Worm (Caenorhabditis elegans) whole organism, L2 larva: Measurements from ENCODE around the gene C25H3.16.

Experiments
- C34F6.9 ChIP-seq: fragments of 150-350 bp; optimal IDR thresholded peaks from 2 replicates; lab custom pipeline; 2014; ENCODE audit warnings: missing biosample characterization, missing genetic modification characterization
- F13H6.1 ChIP-seq: sonication (generic microtip); optimal IDR thresholded peaks from 2 replicates; lab custom pipeline; 2016; ENCODE audit warnings: missing genetic modification characterization, missing compliant biosample characterization
- R02D3.7 ChIP-seq: fragments of 150-350 bp; optimal IDR thresholded peaks from 2 replicates; lab custom pipeline; 2014; ENCODE audit warnings: missing biosample characterization, missing genetic modification characterization
- Y55F3AM.14 ChIP-seq: fragments of 200-800 bp; sonication (Bioruptor generic); optimal IDR thresholded peaks from 2 replicates; lab custom pipeline; 2018; ENCODE audit warnings: mild to moderate bottlenecking, missing genetic modification characterization, missing compliant biosample characterization
- ZK546.5 ChIP-seq: sonication (generic microtip); optimal IDR thresholded peaks from 2 replicates; lab custom pipeline; 2017; ENCODE audit warnings: missing biosample characterization, missing genetic modification characterization
- alr-1 ChIP-seq: fragments of 150-350 bp; optimal IDR thresholded peaks from 2 replicates; lab custom pipeline; 2014; ENCODE audit warnings: missing biosample characterization, missing genetic modification characterization
- aly-2 ChIP-seq: fragments of 150-350 bp; optimal IDR thresholded peaks from 2 replicates; lab custom pipeline; 2014; ENCODE audit warnings: missing biosample characterization, missing genetic modification characterization
- ama-1 ChIP-seq: fragments of 150-350 bp; optimal IDR thresholded peaks from 2 replicates; lab custom pipeline; 2018; ENCODE audit warnings: inconsistent platforms
- ceh-16 ChIP-seq: fragments of 150-350 bp; optimal IDR thresholded peaks from 2 replicates; lab custom pipeline; 2014; ENCODE audit warnings: missing biosample characterization, missing genetic modification characterization
- ceh-82 ChIP-seq: fragments of 150-350 bp; optimal IDR thresholded peaks from 2 replicates; lab custom pipeline; 2014; ENCODE audit warnings: missing biosample characterization, missing genetic modification characterization
- crh-2 ChIP-seq: sonication (generic microtip); optimal IDR thresholded peaks from 2 replicates; lab custom pipeline; 2017; ENCODE audit warnings: missing biosample characterization, missing genetic modification characterization
- dmd-4 ChIP-seq: sonication (generic microtip); optimal IDR thresholded peaks from 2 replicates; lab custom pipeline; 2017; ENCODE audit warnings: missing biosample characterization, missing genetic modification characterization
- egl-27 ChIP-seq: sonication (generic microtip); optimal IDR thresholded peaks from 3 replicates; lab custom pipeline; 2017; ENCODE audit warnings: missing biosample characterization, missing genetic modification reagents, missing genetic modification characterization
- elt-1 ChIP-seq: fragments of 150-350 bp; optimal IDR thresholded peaks from 2 replicates; lab custom pipeline; 2014; ENCODE audit warnings: missing biosample characterization, missing genetic modification characterization
- elt-3 ChIP-seq: sonication (generic microtip); optimal IDR thresholded peaks from 2 replicates; lab custom pipeline; 2017; ENCODE audit warnings: missing biosample characterization, missing genetic modification characterization
- fos-1 ChIP-seq: fragments of 150-350 bp; optimal IDR thresholded peaks from 2 replicates; lab custom pipeline; 2014; ENCODE audit warnings: missing biosample characterization, missing genetic modification characterization
- gmeb-1 ChIP-seq: fragments of 150-350 bp; optimal IDR thresholded peaks from 2 replicates; lab custom pipeline; 2014; ENCODE audit warnings: missing biosample characterization, missing genetic modification characterization
- lin-11 ChIP-seq: fragments of 150-350 bp; sonication (generic microtip); optimal IDR thresholded peaks from 2 replicates; lab custom pipeline; 2014; ENCODE audit warnings: missing biosample characterization, missing genetic modification characterization, inconsistent platforms, mixed read lengths
- lin-13 ChIP-seq: fragments of 150-350 bp; optimal IDR thresholded peaks from 2 replicates; lab custom pipeline; 2014; ENCODE audit warnings: missing biosample characterization, missing genetic modification reagents, missing genetic modification characterization
- lin-39 ChIP-seq: fragments of 150-350 bp; optimal IDR thresholded peaks from 2 replicates; lab custom pipeline; 2014; ENCODE audit warnings: missing biosample characterization, missing genetic modification reagents, missing genetic modification characterization
- lsy-2 ChIP-seq, 2 experiments: fragments of 150-350 bp in 1 of 2; sonication (generic microtip) in 1 of 2; optimal IDR thresholded peaks; 2 replicates each; lab custom pipeline; 2014 to 2017; ENCODE audit warnings: missing biosample characterization in 2 of 2, missing genetic modification characterization in 2 of 2
- mab-5 ChIP-seq: fragments of 150-350 bp; optimal IDR thresholded peaks from 2 replicates; lab custom pipeline; 2014; ENCODE audit warnings: missing biosample characterization, missing genetic modification characterization
- mdl-1 ChIP-seq, 2 experiments: fragments of 150-350 bp in 1 of 2; sonication (generic microtip) in 1 of 2; optimal IDR thresholded peaks; 2 replicates each; lab custom pipeline; 2017; ENCODE audit warnings: missing biosample characterization in 2 of 2, missing genetic modification characterization in 2 of 2
- nhr-10 ChIP-seq: sonication (generic microtip); optimal IDR thresholded peaks from 2 replicates; lab custom pipeline; 2017; ENCODE audit warnings: missing biosample characterization, missing genetic modification characterization
- nhr-11 ChIP-seq: fragments of 150-350 bp; optimal IDR thresholded peaks from 2 replicates; lab custom pipeline; 2014; ENCODE audit warnings: missing biosample characterization, missing genetic modification characterization
- nhr-12 ChIP-seq: fragments of 150-350 bp; optimal IDR thresholded peaks from 2 replicates; lab custom pipeline; 2014; ENCODE audit warnings: missing biosample characterization, missing genetic modification characterization
- nhr-129 ChIP-seq: fragments of 150-350 bp; optimal IDR thresholded peaks from 2 replicates; lab custom pipeline; 2014; ENCODE audit warnings: missing biosample characterization, missing genetic modification characterization
- nhr-21 ChIP-seq: fragments of 150-350 bp; optimal IDR thresholded peaks from 2 replicates; lab custom pipeline; 2014; ENCODE audit warnings: missing biosample characterization, missing genetic modification characterization
- nhr-23 ChIP-seq: fragments of 150-350 bp; optimal IDR thresholded peaks from 2 replicates; lab custom pipeline; 2014; ENCODE audit warnings: missing biosample characterization, missing genetic modification reagents, missing genetic modification characterization
- nhr-237 ChIP-seq: fragments of 150-350 bp; optimal IDR thresholded peaks from 2 replicates; lab custom pipeline; 2014; ENCODE audit warnings: missing biosample characterization, missing genetic modification characterization
- nhr-25 ChIP-seq: fragments of 150-350 bp; sonication (generic microtip); optimal IDR thresholded peaks from 3 replicates; lab custom pipeline; 2014; ENCODE audit warnings: missing biosample characterization, missing genetic modification characterization
- nhr-6 ChIP-seq: fragments of 150-350 bp; optimal IDR thresholded peaks from 2 replicates; lab custom pipeline; 2014; ENCODE audit warnings: missing biosample characterization, missing genetic modification characterization
- nhr-77 ChIP-seq: fragments of 150-350 bp; optimal IDR thresholded peaks from 2 replicates; lab custom pipeline; 2014; ENCODE audit warnings: missing biosample characterization, missing genetic modification characterization
- peb-1 ChIP-seq: fragments of 150-350 bp; optimal IDR thresholded peaks from 2 replicates; lab custom pipeline; 2014; ENCODE audit warnings: missing biosample characterization, missing genetic modification characterization
- sem-4 ChIP-seq: fragments of 150-350 bp; optimal IDR thresholded peaks from 2 replicates; lab custom pipeline; 2014; ENCODE audit warnings: missing biosample characterization, missing genetic modification reagents, missing genetic modification characterization
- skn-1 ChIP-seq: sonication (generic microtip); optimal IDR thresholded peaks from 2 replicates; lab custom pipeline; 2017; ENCODE audit warnings: missing biosample characterization, missing genetic modification characterization
- sma-3 ChIP-seq: sonication (generic microtip); optimal IDR thresholded peaks from 2 replicates; lab custom pipeline; 2016; ENCODE audit warnings: missing genetic modification reagents, missing genetic modification characterization, missing compliant biosample characterization
- sma-9 ChIP-seq, 2 experiments: fragments of 150-350 bp in 1 of 2; sonication (generic microtip) in 1 of 2; optimal IDR thresholded peaks; 2 replicates each; lab custom pipeline; 2014 to 2016; ENCODE audit warnings: missing genetic modification characterization in 2 of 2, mild to moderate bottlenecking in 1 of 2, missing biosample characterization in 1 of 2, missing compliant biosample characterization in 1 of 2, missing genetic modification reagents in 1 of 2, moderate library complexity in 1 of 2
- snpc-4 ChIP-seq: fragments of 150-350 bp; optimal IDR thresholded peaks from 2 replicates; lab custom pipeline; 2014; ENCODE audit warnings: missing biosample characterization, missing genetic modification characterization
- unc-39 ChIP-seq: fragments of 150-350 bp; optimal IDR thresholded peaks from 2 replicates; lab custom pipeline; 2014; ENCODE audit warnings: missing biosample characterization, missing genetic modification characterization
- unc-55 ChIP-seq: fragments of 150-350 bp; sonication (generic microtip); optimal IDR thresholded peaks from 3 replicates; lab custom pipeline; 2014; ENCODE audit warnings: missing biosample characterization, missing genetic modification reagents, missing genetic modification characterization
- unc-62 ChIP-seq: fragments of 150-350 bp; optimal IDR thresholded peaks from 2 replicates; lab custom pipeline; 2014; ENCODE audit warnings: missing biosample characterization, missing genetic modification reagents, missing genetic modification characterization
- zag-1 ChIP-seq: fragments of 150-350 bp; optimal IDR thresholded peaks from 2 replicates; lab custom pipeline; 2014; ENCODE audit warnings: missing biosample characterization, missing genetic modification characterization
- ztf-1 ChIP-seq: fragments of 200-800 bp; sonication (Bioruptor generic); conservative IDR thresholded peaks from 2 replicates; pipeline ENCODE4 v1.3.6; 2022; ENCODE audit warnings: missing genetic modification characterization, missing compliant biosample characterization
- ztf-11 ChIP-seq: sonication (generic microtip); optimal IDR thresholded peaks from 2 replicates; lab custom pipeline; 2017; ENCODE audit warnings: missing biosample characterization, missing genetic modification characterization
- ztf-4 ChIP-seq: fragments of 150-350 bp; optimal IDR thresholded peaks from 2 replicates; lab custom pipeline; 2014; ENCODE audit warnings: missing biosample characterization, missing genetic modification characterization

C25H3.16 gene

DNA sequence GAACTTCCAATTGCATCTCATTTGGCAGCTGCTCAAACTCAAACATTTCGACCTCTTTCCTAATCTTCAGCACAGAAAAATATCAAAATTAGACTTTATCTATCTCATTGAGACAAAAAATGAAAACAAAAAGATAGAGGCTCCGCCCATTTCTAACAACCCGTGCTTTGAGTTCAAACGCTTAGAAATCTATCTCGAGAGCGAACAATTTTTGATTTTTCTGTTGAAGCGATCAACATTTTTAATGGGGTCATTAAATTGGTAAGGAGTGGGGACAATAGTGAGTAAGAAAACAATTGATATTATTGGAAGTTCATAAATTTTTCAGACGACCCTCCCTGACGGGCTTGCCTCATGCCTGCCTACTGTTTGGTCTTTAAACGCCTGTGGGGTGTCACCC is 32.8 kb downstream of the C25H3.16 start, which contains the start of the genes C25H3.10 and C25H3.1:
Gene C25H3.10 (minus strand): TSS at position 101 of the 400 bp plus-strand sequence.
Gene C25H3.1 (plus strand): TSS at position 203 of the 400 bp plus-strand sequence.
- TF ChIP-seq sma-9 (GFP tag; optimal IDR thresholded peaks at IDR 0.05; lab: Kevin White, UChicago): no peak
- no peak for TF ChIP-seq sma-9 (tag; optimal IDR thresholded peaks at IDR 0.05; lab: Kevin White, UChicago)
- no peak for TF ChIP-seq ztf-11 (tag; lab: Kevin White, UChicago)
- TF ChIP-seq nhr-23 (tag; lab: Kevin White, UChicago): no peak
- TF ChIP-seq egl-27 (tag; lab: Kevin White, UChicago): no peak
- no peak for TF ChIP-seq mab-5 (tag; lab: Kevin White, UChicago)
- no peak for TF ChIP-seq nhr-6 (tag; lab: Kevin White, UChicago)
- TF ChIP-seq snpc-4 (tag; lab: Kevin White, UChicago): peak; percentile 6
- TF ChIP-seq lsy-2 (tag; optimal IDR thresholded peaks at IDR 0.05; lab: Kevin White, UChicago): no peak

DNA sequence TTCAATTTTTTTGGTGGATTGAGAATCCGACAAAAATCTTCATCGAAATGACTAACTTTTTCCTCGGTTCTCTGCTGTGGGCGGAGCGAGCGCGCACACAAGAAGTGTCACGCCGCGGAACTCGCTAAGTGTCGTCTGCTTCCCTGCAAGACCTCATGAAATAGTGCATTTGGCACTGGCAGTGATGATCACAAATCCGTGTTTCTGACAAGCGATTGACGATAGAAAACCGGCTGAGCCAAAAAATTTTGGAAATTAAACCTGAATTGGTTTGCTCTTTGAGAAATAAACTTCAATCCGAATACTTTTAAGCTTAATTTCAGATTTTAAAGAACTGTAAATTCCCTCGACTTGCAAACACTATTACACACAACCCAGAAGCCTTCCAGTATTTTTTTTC is 35.4 kb downstream of the C25H3.16 start:
- peak; percentile 5 for TF ChIP-seq egl-27 (tag; lab: Kevin White, UChicago)
- no peak for TF ChIP-seq ceh-82 (tag; lab: Kevin White, UChicago)
- TF ChIP-seq ceh-16 (tag; lab: Kevin White, UChicago): no peak
- TF ChIP-seq nhr-237 (tag; lab: Kevin White, UChicago): no peak
- TF ChIP-seq R02D3.7 (tag; lab: Kevin White, UChicago): no peak
- no peak for TF ChIP-seq ztf-4 (tag; lab: Kevin White, UChicago)
- peak; percentile 81 for TF ChIP-seq sma-3 (GFP tag; lab: Kevin White, UChicago)
- no peak for TF ChIP-seq ZK546.5
- TF ChIP-seq unc-55 (GFP tag; lab: Kevin White, UChicago): no peak
- TF ChIP-seq alr-1 (tag; lab: Kevin White, UChicago): no peak
- TF ChIP-seq F13H6.1 (tag; lab: Kevin White, UChicago): peak; percentile 60
- peak; percentile 98 for TF ChIP-seq snpc-4 (tag; lab: Kevin White, UChicago)
- TF ChIP-seq nhr-6 (tag; lab: Kevin White, UChicago): no peak
- TF ChIP-seq nhr-77 (tag; lab: Kevin White, UChicago): no peak
- TF ChIP-seq unc-39 (tag; lab: Kevin White, UChicago): no peak
- no peak for TF ChIP-seq nhr-23 (tag; lab: Kevin White, UChicago)
- TF ChIP-seq elt-3: no peak
- TF ChIP-seq lsy-2 (tag; optimal IDR thresholded peaks at IDR 0.05; lab: Kevin White, UChicago): peak; percentile 57 to 72
- TF ChIP-seq crh-2 (tag; lab: Kevin White, UChicago): peak; percentile 77
- TF ChIP-seq ztf-11 (tag; lab: Kevin White, UChicago): no peak
- no peak for TF ChIP-seq nhr-12 (tag; lab: Kevin White, UChicago)
- TF ChIP-seq sma-9 (GFP tag; optimal IDR thresholded peaks at IDR 0.05; lab: Kevin White, UChicago): peak; percentile 88
- no peak for TF ChIP-seq sma-9 (tag; optimal IDR thresholded peaks at IDR 0.05; lab: Kevin White, UChicago)
- no peak for TF ChIP-seq nhr-11 (tag; lab: Kevin White, UChicago)
- peak; percentile 66 to 77 for TF ChIP-seq mdl-1 (tag; optimal IDR thresholded peaks at IDR 0.05; lab: Kevin White, UChicago)
- no peak for TF ChIP-seq dmd-4
- peak; percentile 34 for TF ChIP-seq nhr-25
- TF ChIP-seq unc-62: no peak
- no peak for TF ChIP-seq skn-1 (tag; lab: Kevin White, UChicago)
- TF ChIP-seq Y55F3AM.14: no peak
- TF ChIP-seq fos-1 (tag; lab: Kevin White, UChicago): peak; percentile 74
- TF ChIP-seq nhr-21: peak; percentile 82
- TF ChIP-seq lin-11 (tag; lab: Kevin White, UChicago): no peak
- no peak for TF ChIP-seq peb-1 (tag; lab: Kevin White, UChicago)
- no peak for TF ChIP-seq lin-39 (tag; lab: Kevin White, UChicago)
- peak; percentile 70 for TF ChIP-seq nhr-129 (tag; lab: Kevin White, UChicago)
- TF ChIP-seq zag-1 (tag; lab: Kevin White, UChicago): no peak
- no peak for TF ChIP-seq ztf-1 (GFP tag; lab: Robert Waterston, UW)
- TF ChIP-seq gmeb-1 (tag; lab: Kevin White, UChicago): peak; percentile 69
- TF ChIP-seq ama-1: peak; percentile 91
- TF ChIP-seq elt-1 (tag; lab: Kevin White, UChicago): no peak
- TF ChIP-seq C34F6.9 (tag; lab: Kevin White, UChicago): peak; percentile 42
- no peak for TF ChIP-seq aly-2 (tag; lab: Kevin White, UChicago)
- peak; percentile 42 for TF ChIP-seq lin-13 (GFP tag; lab: Kevin White, UChicago)
- TF ChIP-seq mab-5 (tag; lab: Kevin White, UChicago): peak; percentile 44
- TF ChIP-seq sem-4: no peak
- TF ChIP-seq nhr-10 (tag; lab: Kevin White, UChicago): no peak
- TF ChIP-seq, all 48 proteins: peak for 17
